Fruit fly (Drosophila melanogaster) S2 (cell line): Measurements from ENCODE around the gene Nlp.

ENCODE experiments used
- CG8478 ChIP-seq: fragments of >200 bp; optimal IDR thresholded peaks from 2 replicates; lab custom pipeline; 2018
- CTCF ChIP-seq, 2 experiments: fragments of >200 bp; optimal IDR thresholded peaks; 2 replicates each; lab custom pipeline; 2018

The Nlp gene

dm6 chr3R:30004648-30005047 is at the start of gene Nlp, which contains the start of gene Nph:
Gene Nlp (plus strand): TSS chr3R:30004785.
Gene Nph (minus strand): TSS chr3R:30004861.
- TF ChIP-seq CG8478 (lab: Kevin White, UChicago) (no peak), CTCF (optimal IDR thresholded peaks at IDR 0.05; lab: Kevin White, UChicago) (peak in 1 of 2 experiments; percentile 2)

dm6 chr3R:29959329-29959728 is 45.3 kb upstream of the Nlp start:
- no peak for TF ChIP-seq CTCF (optimal IDR thresholded peaks at IDR 0.05; lab: Kevin White, UChicago)
- TF ChIP-seq CG8478 (lab: Kevin White, UChicago): no peak

- TF ChIP-seq CTCF (optimal IDR thresholded peaks at IDR 0.05; lab: Kevin White, UChicago) (no peak), CG8478 (lab: Kevin White, UChicago) (no peak)
Measured at dm6 chr3R:29963102-29963501, 41.5 kb upstream of the Nlp start.

dm6 chr3R:29969347-29969746 is 35.2 kb upstream of the Nlp start, which contains the start of gene TkR99D:
Gene TkR99D (minus strand): TSS chr3R:29969447.
- TF ChIP-seq CTCF (optimal IDR thresholded peaks at IDR 0.05; lab: Kevin White, UChicago) (no peak), CG8478 (lab: Kevin White, UChicago) (no peak)

DNA sequence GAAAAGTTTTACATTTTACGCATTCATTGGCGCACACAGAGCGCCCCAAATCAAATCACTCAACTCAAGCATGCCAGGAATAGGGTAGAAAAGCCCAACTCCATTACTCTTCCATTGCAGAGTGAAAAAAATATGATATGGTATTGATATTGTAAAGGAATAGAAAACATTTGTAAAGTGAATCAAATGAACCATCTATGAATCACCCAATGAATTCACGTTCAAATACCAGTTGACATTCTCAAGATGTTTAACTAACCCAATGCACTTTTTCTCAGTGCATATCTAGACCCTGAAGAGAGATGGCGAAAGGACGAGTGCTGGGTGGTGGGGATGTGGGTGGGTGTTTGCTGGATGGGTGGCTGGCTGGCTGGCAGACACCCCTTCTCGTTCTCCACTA is 26.0 kb upstream of the Nlp start:
- TF ChIP-seq CG8478 (lab: Kevin White, UChicago) (no peak), CTCF (optimal IDR thresholded peaks at IDR 0.05; lab: Kevin White, UChicago) (no peak)

DNA sequence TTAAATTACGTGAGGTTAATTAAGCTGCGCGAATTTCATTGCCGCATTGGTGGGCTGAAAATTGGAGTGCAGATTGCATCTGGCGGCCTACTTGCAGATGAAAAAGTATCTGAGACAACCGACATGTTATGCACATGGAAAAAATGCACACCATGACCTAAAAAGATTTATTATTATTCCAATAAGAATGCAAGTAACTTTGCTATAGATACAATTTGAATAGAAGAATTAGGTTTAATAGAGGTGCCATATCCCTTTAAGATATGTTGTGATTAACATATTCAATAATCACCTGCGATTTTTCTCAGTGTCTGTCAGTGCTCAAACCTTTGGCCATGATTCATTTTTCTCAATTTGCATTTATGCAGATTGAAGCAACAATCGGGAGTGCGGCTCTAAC is 23.1 kb upstream of the Nlp start:
- TF ChIP-seq CG8478 (lab: Kevin White, UChicago) (no peak), CTCF (optimal IDR thresholded peaks at IDR 0.05; lab: Kevin White, UChicago) (no peak)

DNA sequence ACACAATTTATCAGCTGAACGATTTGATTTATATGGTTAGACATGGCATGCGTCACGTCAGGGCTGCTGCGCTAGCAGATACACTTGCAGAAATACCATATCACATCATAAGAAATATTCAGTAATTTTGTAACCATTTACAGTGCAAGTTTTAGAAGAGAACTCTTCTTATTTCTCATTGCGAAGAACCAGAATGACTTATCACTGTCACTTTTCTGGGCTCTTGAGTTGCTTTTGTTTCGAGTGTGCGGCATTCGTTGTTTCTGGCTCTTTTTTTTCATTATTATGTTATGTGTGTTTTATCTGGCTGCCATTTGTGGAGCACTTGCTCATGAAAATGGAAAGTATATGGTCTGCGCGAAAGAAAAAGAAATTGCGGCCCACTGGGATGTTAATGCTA is 22.6 kb upstream of the Nlp start:
- TF ChIP-seq CG8478 (lab: Kevin White, UChicago): no peak
- no peak for TF ChIP-seq CTCF (optimal IDR thresholded peaks at IDR 0.05; lab: Kevin White, UChicago)

DNA sequence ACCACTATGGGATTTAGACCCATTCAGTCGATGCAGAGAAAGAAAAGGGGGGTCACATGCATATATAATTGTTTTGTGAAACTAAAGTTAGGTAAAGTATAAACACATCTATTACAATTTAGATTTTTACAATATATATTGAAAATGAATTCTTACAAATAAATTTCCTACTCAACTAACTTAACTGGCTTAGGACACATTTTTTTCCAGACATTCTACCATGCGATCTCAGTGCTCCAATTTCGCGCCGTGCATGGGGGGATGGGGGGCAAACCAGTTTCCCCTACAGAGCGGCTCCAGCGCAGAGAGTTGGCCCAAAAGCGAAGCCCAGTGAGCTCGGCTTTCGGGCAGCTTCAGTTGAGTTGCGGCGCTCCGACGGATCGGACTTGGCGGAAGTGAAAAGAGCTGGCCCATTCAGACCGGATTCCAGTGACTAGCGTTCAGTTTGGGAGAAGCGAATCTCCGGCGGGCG is 21.5 kb upstream of the Nlp start, which contains the start of gene CG7896:
Gene CG7896, plus strand, starts transcription at position 354 of the 472 bp plus-strand sequence.
- no peak for TF ChIP-seq CG8478 (lab: Kevin White, UChicago)
- TF ChIP-seq CTCF (optimal IDR thresholded peaks at IDR 0.05; lab: Kevin White, UChicago): no peak

- no peak for TF ChIP-seq CTCF (optimal IDR thresholded peaks at IDR 0.05; lab: Kevin White, UChicago)
Measured at dm6 chr3R:29983886-29984285, 20.7 kb upstream of the Nlp start.

dm6 chr3R:29985219-29985618 is 19.4 kb upstream of the Nlp start:
- TF ChIP-seq CG8478 (lab: Kevin White, UChicago): no peak
- TF ChIP-seq CTCF (optimal IDR thresholded peaks at IDR 0.05; lab: Kevin White, UChicago): no peak

dm6 chr3R:29990681-29991080 is 13.9 kb upstream of the Nlp start:
- TF ChIP-seq CTCF (optimal IDR thresholded peaks at IDR 0.05; lab: Kevin White, UChicago) (no peak), CG8478 (lab: Kevin White, UChicago) (no peak)

DNA sequence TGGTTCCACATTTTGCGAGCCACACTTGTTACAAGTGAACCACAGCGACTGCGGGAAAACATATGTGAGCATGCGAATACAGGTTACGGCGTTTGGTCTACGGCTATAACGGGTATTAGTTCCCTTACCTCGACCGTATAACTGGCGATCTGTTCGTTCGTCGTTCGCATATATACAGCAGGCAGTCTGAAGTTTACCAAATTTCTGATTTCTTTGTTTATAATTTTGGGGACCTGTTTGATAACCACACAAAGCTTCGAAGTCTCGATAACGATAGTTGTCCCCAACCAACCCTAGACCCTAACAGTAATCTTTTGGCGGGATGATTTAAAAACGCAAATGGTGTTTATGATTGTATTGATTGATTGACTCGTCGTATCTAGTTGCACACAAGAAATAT is 11.5 kb upstream of the Nlp start, which contains the start of gene Acph-1:
Gene Acph-1, minus strand, starts transcription at position 278 of the 400 bp plus-strand sequence.
- TF ChIP-seq CTCF (optimal IDR thresholded peaks at IDR 0.05; lab: Kevin White, UChicago) (no peak), CG8478 (lab: Kevin White, UChicago) (no peak)

DNA sequence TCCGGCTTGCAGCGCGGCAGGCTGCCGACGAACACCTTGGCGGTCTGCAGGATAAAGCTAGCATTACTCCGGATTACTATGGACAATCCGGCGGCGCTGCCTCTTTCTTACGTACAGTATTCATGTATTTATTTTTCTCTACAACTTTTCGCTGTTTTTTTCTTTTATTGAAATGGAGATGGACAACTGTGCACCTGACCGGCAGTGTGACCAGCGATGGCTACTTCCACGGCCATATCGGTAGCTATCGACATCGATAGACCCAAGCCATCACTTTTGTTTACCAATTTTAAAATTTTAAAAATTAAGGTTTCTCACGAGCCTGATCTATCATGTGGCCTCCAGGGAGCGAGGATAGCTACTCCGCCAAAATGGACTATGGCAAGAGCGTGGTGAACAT is 9.6 kb upstream of the Nlp start, which contains the start of the genes CG7903 and Sas-6:
Gene CG7903, minus strand, starts transcription at position 197 of the 400 bp plus-strand sequence.
Gene Sas-6, plus strand, starts transcription at position 323 of the 400 bp plus-strand sequence.
- TF ChIP-seq CG8478 (lab: Kevin White, UChicago): no peak
- TF ChIP-seq CTCF (optimal IDR thresholded peaks at IDR 0.05; lab: Kevin White, UChicago): no peak

dm6 chr3R:29997607-29998236 is 6.9 kb upstream of the Nlp start, which contains the start of the genes CG15525 and CG11504:
Gene CG15525 (minus strand): TSS chr3R:29997676.
Gene CG11504 (plus strand): TSS chr3R:29997900.
- TF ChIP-seq CG8478 (lab: Kevin White, UChicago) (no peak), CTCF (optimal IDR thresholded peaks at IDR 0.05; lab: Kevin White, UChicago) (no peak)

DNA sequence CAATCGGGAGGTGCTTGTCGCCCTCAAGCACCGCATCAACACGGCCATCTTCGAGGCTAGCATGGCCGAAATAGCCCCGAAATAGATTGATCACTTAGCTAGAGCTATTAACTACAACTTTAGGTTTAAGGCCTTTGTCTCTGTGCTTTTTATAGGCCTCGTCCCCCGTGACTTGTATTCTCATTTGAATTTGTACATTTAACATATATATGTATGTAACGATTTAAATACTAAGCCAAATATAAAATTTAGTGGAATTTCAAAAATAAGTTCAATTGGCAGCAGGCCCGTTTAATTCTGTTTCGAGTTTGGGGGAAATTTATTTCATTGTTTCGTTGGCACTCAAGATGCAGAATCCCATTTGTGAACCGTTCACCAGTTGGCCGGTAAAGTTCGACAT is 5.1 kb upstream of the Nlp start, which contains the start of gene CG34298:
Gene CG34298, plus strand, starts transcription at position 301 of the 400 bp plus-strand sequence.
- TF ChIP-seq CG8478 (lab: Kevin White, UChicago): no peak
- TF ChIP-seq CTCF (optimal IDR thresholded peaks at IDR 0.05; lab: Kevin White, UChicago): no peak
